Worm (Caenorhabditis elegans): ENCODE data around the gene F46F5.16.

ce11 chrII:764385-764784, 22.7 kb upstream of the F46F5.16 start:
- TF ChIP-seq tra-4 (tag; optimal IDR thresholded peaks at IDR 0.05): no peak
- no peak for TF ChIP-seq hmg-4 (GFP tag; optimal IDR thresholded peaks at IDR 0.05)
- TF ChIP-seq ama-1 (optimal IDR thresholded peaks at IDR 0.05): no peak
- no peak for TF ChIP-seq F13C5.2 (tag; optimal IDR thresholded peaks at IDR 0.05)
- TF ChIP-seq scrt-1 (GFP tag; IDR thresholded peaks at IDR 0.05): no peak

Data from whole organism, early embryonic.